Worm (Caenorhabditis elegans) whole organism, L2 larva: ENCODE results near the gene C34F11.5.

Source experiments
- alr-1 ChIP-seq: fragments of 150-350 bp; optimal IDR thresholded peaks from 2 replicates; lab custom pipeline; 2014; ENCODE audit warnings: missing biosample characterization, missing genetic modification characterization
- aly-2 ChIP-seq: fragments of 150-350 bp; optimal IDR thresholded peaks from 2 replicates; lab custom pipeline; 2014; ENCODE audit warnings: missing biosample characterization, missing genetic modification characterization
- ama-1 ChIP-seq: fragments of 150-350 bp; optimal IDR thresholded peaks from 2 replicates; lab custom pipeline; 2018; ENCODE audit warnings: inconsistent platforms
- ceh-16 ChIP-seq: fragments of 150-350 bp; optimal IDR thresholded peaks from 2 replicates; lab custom pipeline; 2014; ENCODE audit warnings: missing biosample characterization, missing genetic modification characterization
- ceh-82 ChIP-seq: fragments of 150-350 bp; optimal IDR thresholded peaks from 2 replicates; lab custom pipeline; 2014; ENCODE audit warnings: missing biosample characterization, missing genetic modification characterization
- fos-1 ChIP-seq: fragments of 150-350 bp; optimal IDR thresholded peaks from 2 replicates; lab custom pipeline; 2014; ENCODE audit warnings: missing biosample characterization, missing genetic modification characterization
- lin-13 ChIP-seq: fragments of 150-350 bp; optimal IDR thresholded peaks from 2 replicates; lab custom pipeline; 2014; ENCODE audit warnings: missing biosample characterization, missing genetic modification reagents, missing genetic modification characterization
- mdl-1 ChIP-seq, 2 experiments: fragments of 150-350 bp in 1 of 2; sonication (generic microtip) in 1 of 2; optimal IDR thresholded peaks; 2 replicates each; lab custom pipeline; 2017; ENCODE audit warnings: missing biosample characterization in 2 of 2, missing genetic modification characterization in 2 of 2
- nhr-12 ChIP-seq: fragments of 150-350 bp; optimal IDR thresholded peaks from 2 replicates; lab custom pipeline; 2014; ENCODE audit warnings: missing biosample characterization, missing genetic modification characterization
- nhr-77 ChIP-seq: fragments of 150-350 bp; optimal IDR thresholded peaks from 2 replicates; lab custom pipeline; 2014; ENCODE audit warnings: missing biosample characterization, missing genetic modification characterization
- snpc-4 ChIP-seq: fragments of 150-350 bp; optimal IDR thresholded peaks from 2 replicates; lab custom pipeline; 2014; ENCODE audit warnings: missing biosample characterization, missing genetic modification characterization
- unc-62 ChIP-seq: fragments of 150-350 bp; optimal IDR thresholded peaks from 2 replicates; lab custom pipeline; 2014; ENCODE audit warnings: missing biosample characterization, missing genetic modification reagents, missing genetic modification characterization

- TF ChIP-seq lin-13 (GFP tag; lab: Kevin White, UChicago) (no peak), mdl-1 (tag; optimal IDR thresholded peaks at IDR 0.05; lab: Kevin White, UChicago) (no peak), ama-1 (lab: Kevin White, UChicago) (no peak), ceh-16 (tag; lab: Kevin White, UChicago) (no peak), unc-62 (GFP tag; lab: Kevin White, UChicago) (no peak), alr-1 (tag; lab: Kevin White, UChicago) (no peak), aly-2 (tag; lab: Kevin White, UChicago) (no peak), nhr-12 (tag; lab: Kevin White, UChicago) (no peak), fos-1 (tag; lab: Kevin White, UChicago) (no peak), snpc-4 (tag; lab: Kevin White, UChicago) (no peak), nhr-77 (tag; lab: Kevin White, UChicago) (no peak), ceh-82 (tag; lab: Kevin White, UChicago) (no peak)
These were observed 29.7 kb downstream of the C34F11.5 start, which contains the start of gene dsh-1 for ce11 chrII:5225284-5225683.
